Worm (Caenorhabditis elegans): ENCODE data around the gene qui-1.
A peak's percentile ranks its signal among the peaks of the same experiment; 100 is the strongest.

qui-1 gene

DNA sequence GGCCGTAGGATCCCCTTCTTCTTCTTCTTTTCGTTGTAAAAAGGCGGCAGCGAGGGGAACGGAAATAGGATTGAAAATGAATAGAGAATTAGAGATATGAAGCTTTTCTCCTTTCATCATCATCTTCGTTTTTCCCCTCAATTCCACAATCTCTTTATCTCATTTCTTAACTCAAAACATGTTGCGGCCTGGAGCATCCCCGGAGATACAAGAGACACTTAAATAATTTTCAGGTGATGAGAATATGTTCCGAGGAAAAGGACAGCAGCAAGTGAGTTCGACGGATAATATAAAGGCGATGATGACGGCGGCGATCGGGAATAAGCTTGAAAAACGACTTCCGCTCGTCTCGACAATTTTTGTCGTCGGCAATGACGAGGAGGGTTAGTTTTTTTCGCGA is at the start of gene qui-1, which contains the start of gene Y45F10B.13:
Gene qui-1 (plus strand): TSS at position 233 of the 400 bp plus-strand sequence.
Gene Y45F10B.13 (minus strand): TSS at position 101 of the 400 bp plus-strand sequence.
- TF ChIP-seq aha-1 (tag) (peak; percentile 47), ztf-7 (tag; optimal IDR thresholded peaks at IDR 0.05) (no peak), T26A8.4 (GFP tag; IDR thresholded peaks at IDR 0.05) (no peak), ceh-20 (GFP tag; IDR thresholded peaks at IDR 0.05) (no peak)

DNA sequence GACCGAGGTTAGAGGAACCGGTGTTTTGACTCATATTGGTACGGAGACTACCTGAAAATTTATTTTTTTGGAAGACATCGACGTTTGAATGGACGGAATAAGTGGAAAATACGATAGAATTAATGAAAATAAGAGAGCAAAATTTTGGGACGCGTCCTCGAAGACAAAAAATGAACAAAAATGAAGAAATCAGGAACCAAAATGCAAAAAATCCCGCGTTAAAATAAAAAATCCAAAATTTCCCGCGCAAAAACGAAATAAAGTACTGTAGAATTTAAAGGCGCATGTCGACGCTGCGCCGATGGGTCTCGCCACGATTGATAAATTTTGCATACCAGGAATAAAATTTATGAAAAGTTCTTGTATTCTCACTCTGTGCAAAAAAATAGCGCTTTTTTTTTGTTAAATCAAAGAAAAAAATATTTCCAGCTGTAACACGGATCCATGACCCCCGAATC is 49.5 kb upstream of the qui-1 start, which contains the start of gene puf-3:
Gene puf-3 (minus strand): TSS at position 51 of the 458 bp plus-strand sequence.
- TF ChIP-seq snpc-1.2 (GFP tag; IDR thresholded peaks at IDR 0.05) = peak; percentile 94
- TF ChIP-seq rbr-2 (tag; optimal IDR thresholded peaks at IDR 0.05) = no peak
- TF ChIP-seq F49E8.2 (tag; optimal IDR thresholded peaks at IDR 0.05; ENCODE audit: borderline replicate concordance) = peak; percentile 86
- TF ChIP-seq unc-130 (GFP tag; optimal IDR thresholded peaks at IDR 0.05) = peak; percentile 63
- TF ChIP-seq lin-38 (GFP tag; IDR thresholded peaks at IDR 0.05) = peak; percentile 69
- peak; percentile 46; the same call in 1 of the 2 replicates for TF ChIP-seq Y48G9A.11 (GFP tag; IDR thresholded peaks at IDR 0.05)
- no peak for TF ChIP-seq egl-27 (tag; optimal IDR thresholded peaks at IDR 0.05)

DNA sequence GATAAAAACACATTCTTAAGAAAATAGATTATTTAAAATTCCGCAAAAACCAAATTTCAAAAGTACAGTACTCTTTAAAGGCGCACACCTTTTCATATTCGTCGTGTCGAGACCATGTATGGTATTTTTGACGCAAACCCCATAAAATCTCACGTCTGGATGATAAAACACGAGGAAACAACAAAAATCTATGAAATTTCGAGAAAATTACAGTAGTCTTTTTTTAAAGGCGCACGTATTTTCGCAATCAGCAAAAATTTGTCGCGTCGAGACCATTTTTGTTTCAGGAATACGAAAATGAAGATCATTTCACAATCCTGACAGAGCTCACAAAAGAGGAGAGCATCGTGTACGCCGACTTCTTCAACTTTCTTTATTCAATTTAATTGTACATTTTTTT is 48.7 kb upstream of the qui-1 start:
- TF ChIP-seq unc-62 (GFP tag; optimal IDR thresholded peaks at IDR 0.05 in 1 of 2) (peak in 1 of 2 experiments; percentile 23), unc-62 (tag; optimal IDR thresholded peaks at IDR 0.05) (no peak), php-3 (GFP tag; IDR thresholded peaks at IDR 0.05) (no peak), daf-16 (GFP tag; optimal IDR thresholded peaks at IDR 0.05) (no peak), daf-16 (tag; optimal IDR thresholded peaks at IDR 0.05) (peak; percentile 23), rbr-2 (tag; optimal IDR thresholded peaks at IDR 0.05) (no peak), pha-4 (GFP tag; IDR thresholded peaks at IDR 0.05) (0 out of 2 replicates have a peak, but pooled peaks have one; percentile 31), pha-4 (tag; optimal IDR thresholded peaks at IDR 0.05) (no peak), arid-1 (GFP tag; conservative IDR thresholded peaks at IDR 0.05) (0 out of 2 replicates have a peak, but pooled peaks have one; percentile 16), dve-1 (tag; optimal IDR thresholded peaks at IDR 0.05; ENCODE audit: insufficient read depth) (no peak), ztf-11 (tag; optimal IDR thresholded peaks at IDR 0.05) (no peak), pqm-1 (tag; optimal IDR thresholded peaks at IDR 0.05) (no peak), snpc-1.2 (GFP tag; IDR thresholded peaks at IDR 0.05) (peak; percentile 53; the same call in 1 of the 2 replicates), nhr-10 (tag; optimal IDR thresholded peaks at IDR 0.05) (no peak), aha-1 (tag) (peak; percentile 76), mxl-2 (GFP tag; conservative IDR thresholded peaks at IDR 0.05) (no peak), set-16 (GFP tag; IDR thresholded peaks at IDR 0.05) (no peak), ceh-20 (GFP tag; IDR thresholded peaks at IDR 0.05) (no peak), ces-1 (GFP tag; optimal IDR thresholded peaks at IDR 0.05) (no peak), nhr-42 (GFP tag; IDR thresholded peaks at IDR 0.05) (no peak), T26A8.4 (GFP tag; IDR thresholded peaks at IDR 0.05) (no peak)

DNA sequence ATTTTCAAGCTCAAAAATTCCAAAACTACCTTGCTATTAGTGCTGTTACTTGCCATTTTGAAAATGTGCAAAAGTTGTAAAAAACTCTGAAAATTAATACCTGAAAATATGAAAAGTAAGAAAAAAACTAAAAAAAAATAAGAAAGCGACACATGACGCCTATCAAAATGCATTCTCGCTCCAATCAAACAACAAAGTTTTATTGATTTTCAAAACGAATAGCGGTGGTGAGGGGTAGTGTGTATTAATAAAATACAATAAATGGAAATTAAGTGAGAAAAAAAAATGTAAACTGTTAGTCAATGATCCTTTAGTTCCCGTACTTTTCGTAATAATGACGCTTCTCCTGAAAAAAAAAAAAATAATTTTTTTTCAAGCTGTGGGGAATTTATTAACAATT is 39.9 kb upstream of the qui-1 start, which contains the start of gene dcap-2:
Gene dcap-2 (minus strand): TSS at position 86 of the 400 bp plus-strand sequence.
- TF ChIP-seq mes-2 (tag; optimal IDR thresholded peaks at IDR 0.05; ENCODE audit: poor library complexity, severe bottlenecking) (peak; percentile 5), lin-38 (GFP tag; IDR thresholded peaks at IDR 0.05) (peak; percentile 53), unc-62 (GFP tag; optimal IDR thresholded peaks at IDR 0.05 in 1 of 2) (no peak), unc-62 (tag; optimal IDR thresholded peaks at IDR 0.05) (no peak), lsy-2 (tag; optimal IDR thresholded peaks at IDR 0.05) (peak in 1 of 2 experiments; percentile 32), hlh-30 (tag; optimal IDR thresholded peaks at IDR 0.05; ENCODE audit: insufficient read depth) (peak; percentile 81)

- TF ChIP-seq hlh-30 (tag; optimal IDR thresholded peaks at IDR 0.05; ENCODE audit: insufficient read depth) (no peak), F10B5.3 (tag; optimal IDR thresholded peaks at IDR 0.05) (no peak), pqm-1 (tag; optimal IDR thresholded peaks at IDR 0.05) (no peak), skn-1 (tag; optimal IDR thresholded peaks at IDR 0.05) (no peak), dmd-8 (GFP tag; IDR thresholded peaks at IDR 0.05) (no peak), ceh-44 (GFP tag; IDR thresholded peaks at IDR 0.05) (no peak), hif-1 (tag; optimal IDR thresholded peaks at IDR 0.05) (no peak), sdz-12 (GFP tag; optimal IDR thresholded peaks at IDR 0.05) (no peak), aha-1 (tag) (no peak), rbr-2 (tag; optimal IDR thresholded peaks at IDR 0.05) (no peak), duxl-1 (tag; optimal IDR thresholded peaks at IDR 0.05; ENCODE audit: poor library complexity) (no peak), mes-2 (tag; optimal IDR thresholded peaks at IDR 0.05; ENCODE audit: poor library complexity, severe bottlenecking) (no peak)
Observed at ce11 chrIV:13525223-13525622, 36.4 kb upstream of the qui-1 start.

All from whole organism, L4 larva.